Fruit fly (Drosophila melanogaster) whole organism, embryonic: ENCODE results near the gene CG43078.

Experiments used
- CG13287 ChIP-seq: fragments of 200-800 bp; sonication (Bioruptor generic); IDR thresholded peaks from 2 replicates; pipeline ENCODE4 v1.3.6; 2022; ENCODE audit warnings: missing biosample characterization, missing genetic modification characterization; ENCODE audit not compliant: partially characterized antibody
- CG2116 ChIP-seq: fragments of 200-800 bp; sonication (Bioruptor generic); optimal IDR thresholded peaks from 3 replicates; lab custom pipeline; 2018; ENCODE audit warnings: missing biosample characterization, mild to moderate bottlenecking, missing genetic modification characterization
- CG3838 ChIP-seq: fragments of 200-800 bp; sonication (Bioruptor generic); optimal IDR thresholded peaks from 3 replicates; lab custom pipeline; 2016; ENCODE audit warnings: missing biosample characterization, missing genetic modification characterization
- CG6791 ChIP-seq: fragments of 200-800 bp; sonication (Bioruptor generic); IDR thresholded peaks from 3 replicates; pipeline ENCODE4 v1.3.6; 2022; ENCODE audit warnings: missing biosample characterization, missing genetic modification characterization; ENCODE audit not compliant: partially characterized antibody
- CoRest ChIP-seq: fragments of 200-800 bp; sonication (Bioruptor generic); optimal IDR thresholded peaks from 3 replicates; lab custom pipeline; 2018; ENCODE audit warnings: missing biosample characterization, mild to moderate bottlenecking, missing genetic modification characterization, moderate library complexity
- Doc3 ChIP-seq: fragments of 200-800 bp; sonication (Bioruptor generic); IDR thresholded peaks from 3 replicates; pipeline ENCODE4 v1.3.6; 2022; ENCODE audit warnings: missing biosample characterization, missing genetic modification characterization; ENCODE audit not compliant: partially characterized antibody
- Dp ChIP-seq: fragments of 200-800 bp; sonication (Bioruptor generic); optimal IDR thresholded peaks from 2 replicates; lab custom pipeline; 2018; ENCODE audit warnings: missing biosample characterization, mild to moderate bottlenecking, missing genetic modification characterization, moderate library complexity
- Dref ChIP-seq: fragments of 200-800 bp; sonication (Bioruptor generic); IDR thresholded peaks from 2 replicates; pipeline ENCODE4 v1.3.6; 2022; ENCODE audit warnings: missing biosample characterization, missing genetic modification characterization
- ERR ChIP-seq: fragments of 200-800 bp; sonication (Bioruptor generic); optimal IDR thresholded peaks from 2 replicates; lab custom pipeline; 2016; ENCODE audit warnings: missing biosample characterization, missing genetic modification characterization
- Ets97D ChIP-seq: fragments of 200-800 bp; sonication (Bioruptor generic); optimal IDR thresholded peaks from 3 replicates; lab custom pipeline; 2016; ENCODE audit warnings: missing biosample characterization, missing genetic modification characterization
- HLH4C ChIP-seq: fragments of 200-800 bp; sonication (Bioruptor generic); IDR thresholded peaks from 3 replicates; pipeline ENCODE4 v1.3.6; 2022; ENCODE audit warnings: missing biosample characterization, missing genetic modification characterization; ENCODE audit not compliant: partially characterized antibody
- Lim3 ChIP-seq: fragments of 200-800 bp; sonication (Bioruptor generic); IDR thresholded peaks from 2 replicates; pipeline ENCODE4 v1.3.6; 2022; ENCODE audit warnings: missing biosample characterization, missing genetic modification characterization
- MESR4 ChIP-seq: fragments of 200-800 bp; sonication (Bioruptor generic); optimal IDR thresholded peaks from 2 replicates; lab custom pipeline; 2018; ENCODE audit warnings: missing biosample characterization, mild to moderate bottlenecking, missing genetic modification characterization, moderate library complexity
- Opbp ChIP-seq: fragments of 200-800 bp; sonication (Bioruptor generic); IDR thresholded peaks from 3 replicates; pipeline ENCODE4 v1.3.6; 2022; ENCODE audit warnings: missing biosample characterization, missing genetic modification characterization; ENCODE audit not compliant: partially characterized antibody
- Scr ChIP-seq: fragments of 200-800 bp; sonication (Bioruptor generic); IDR thresholded peaks from 2 replicates; pipeline ENCODE4 v1.3.6; 2022; ENCODE audit warnings: missing biosample characterization, missing genetic modification characterization; ENCODE audit not compliant: partially characterized antibody
- Sry-δ ChIP-seq: fragments of 200-800 bp; sonication (Bioruptor generic); optimal IDR thresholded peaks from 2 replicates; lab custom pipeline; 2016; ENCODE audit warnings: missing biosample characterization, missing genetic modification characterization
- Taf1 ChIP-seq: fragments of 200-800 bp; sonication (Bioruptor generic); IDR thresholded peaks from 2 replicates; pipeline ENCODE4 v1.3.6; 2022; ENCODE audit warnings: missing biosample characterization, missing genetic modification characterization
- Trl ChIP-seq, 3 experiments: fragments of >200 bp in 2 of 3; fragments of 200-800 bp in 1 of 3; sonication (Bioruptor generic) in 1 of 3; optimal IDR thresholded peaks; 2 replicates in 1 of 3; 3 replicates in 2 of 3; lab custom pipeline; 2016 to 2017; ENCODE audit warnings: missing biosample characterization in 1 of 3, missing genetic modification characterization in 1 of 3
- al ChIP-seq: fragments of 200-800 bp; sonication (Bioruptor generic); IDR thresholded peaks from 2 replicates; pipeline ENCODE4 v1.3.6; 2022; ENCODE audit warnings: missing biosample characterization, missing genetic modification characterization
- amos ChIP-seq: fragments of 200-800 bp; sonication (Bioruptor generic); IDR thresholded peaks from 2 replicates; pipeline ENCODE4 v1.3.6; 2022; ENCODE audit warnings: missing biosample characterization, missing genetic modification characterization; ENCODE audit not compliant: partially characterized antibody
- caup ChIP-seq: fragments of 200-800 bp; sonication (Bioruptor generic); optimal IDR thresholded peaks from 3 replicates; lab custom pipeline; 2017; ENCODE audit warnings: missing biosample characterization, mild to moderate bottlenecking, missing genetic modification characterization, moderate library complexity; ENCODE audit not compliant: severe bottlenecking
- gce ChIP-seq: fragments of 200-800 bp; sonication (Bioruptor generic); IDR thresholded peaks from 3 replicates; pipeline ENCODE4 v1.3.6; 2022; ENCODE audit warnings: missing biosample characterization, missing genetic modification characterization
- ind ChIP-seq: fragments of 200-800 bp; sonication (Bioruptor generic); optimal IDR thresholded peaks from 3 replicates; lab custom pipeline; 2016; ENCODE audit warnings: missing biosample characterization, missing genetic modification characterization
- inv ChIP-seq: fragments of 200-800 bp; sonication (Bioruptor generic); IDR thresholded peaks from 2 replicates; pipeline ENCODE4 v1.3.6; 2022; ENCODE audit warnings: missing biosample characterization, missing genetic modification characterization; ENCODE audit not compliant: partially characterized antibody
- knrl ChIP-seq: fragments of 200-800 bp; sonication (Bioruptor generic); IDR thresholded peaks from 3 replicates; pipeline ENCODE4 v1.3.6; 2022; ENCODE audit warnings: missing biosample characterization, missing genetic modification characterization; ENCODE audit not compliant: partially characterized antibody
- lilli ChIP-seq: fragments of 200-800 bp; sonication (Bioruptor generic); optimal IDR thresholded peaks from 3 replicates; lab custom pipeline; 2016; ENCODE audit warnings: missing biosample characterization, missing genetic modification characterization
- nerfin-2 ChIP-seq: fragments of 200-800 bp; sonication (Bioruptor generic); IDR thresholded peaks from 2 replicates; pipeline ENCODE4 v1.3.6; 2022; ENCODE audit warnings: missing biosample characterization, missing genetic modification characterization; ENCODE audit not compliant: partially characterized antibody
- pita ChIP-seq: fragments of 200-800 bp; sonication (Bioruptor generic); optimal IDR thresholded peaks from 2 replicates; lab custom pipeline; 2017; ENCODE audit warnings: missing biosample characterization, mild to moderate bottlenecking, missing genetic modification characterization
- scrt ChIP-seq: fragments of 200-800 bp; sonication (Bioruptor generic); optimal IDR thresholded peaks from 2 replicates; lab custom pipeline; 2018; ENCODE audit warnings: missing biosample characterization, mild to moderate bottlenecking, missing genetic modification characterization, moderate library complexity
- sna ChIP-seq: fragments of 200-800 bp; sonication (Bioruptor generic); IDR thresholded peaks from 2 replicates; pipeline ENCODE4 v1.3.6; 2022; ENCODE audit warnings: missing biosample characterization, missing genetic modification characterization; ENCODE audit not compliant: partially characterized antibody
- ssp ChIP-seq: fragments of 200-800 bp; sonication (Bioruptor generic); IDR thresholded peaks from 2 replicates; pipeline ENCODE4 v1.3.6; 2022; ENCODE audit warnings: missing biosample characterization, missing genetic modification characterization
- sug ChIP-seq: fragments of 200-800 bp; optimal IDR thresholded peaks from 2 replicates; lab custom pipeline; 2019; ENCODE audit warnings: missing biosample characterization, mild to moderate bottlenecking, missing genetic modification characterization, moderate library complexity
- tna ChIP-seq: fragments of 200-800 bp; sonication (Bioruptor generic); IDR thresholded peaks from 2 replicates; pipeline ENCODE4 v1.3.6; 2022; ENCODE audit warnings: missing biosample characterization, missing genetic modification characterization; ENCODE audit not compliant: partially characterized antibody
- trem ChIP-seq: fragments of 200-800 bp; optimal IDR thresholded peaks from 3 replicates; lab custom pipeline; 2019; ENCODE audit warnings: missing biosample characterization, mild to moderate bottlenecking, missing genetic modification characterization, moderate library complexity
- unc-4 ChIP-seq: fragments of 200-800 bp; sonication (Bioruptor generic); IDR thresholded peaks from 2 replicates; pipeline ENCODE4 v1.3.6; 2022; ENCODE audit warnings: missing biosample characterization, missing genetic modification characterization; ENCODE audit not compliant: partially characterized antibody
- z ChIP-seq: fragments of 200-800 bp; sonication (Bioruptor generic); IDR thresholded peaks from 3 replicates; pipeline ENCODE4 v1.3.6; 2022; ENCODE audit warnings: missing biosample characterization, missing genetic modification characterization

CG43078 gene

DNA sequence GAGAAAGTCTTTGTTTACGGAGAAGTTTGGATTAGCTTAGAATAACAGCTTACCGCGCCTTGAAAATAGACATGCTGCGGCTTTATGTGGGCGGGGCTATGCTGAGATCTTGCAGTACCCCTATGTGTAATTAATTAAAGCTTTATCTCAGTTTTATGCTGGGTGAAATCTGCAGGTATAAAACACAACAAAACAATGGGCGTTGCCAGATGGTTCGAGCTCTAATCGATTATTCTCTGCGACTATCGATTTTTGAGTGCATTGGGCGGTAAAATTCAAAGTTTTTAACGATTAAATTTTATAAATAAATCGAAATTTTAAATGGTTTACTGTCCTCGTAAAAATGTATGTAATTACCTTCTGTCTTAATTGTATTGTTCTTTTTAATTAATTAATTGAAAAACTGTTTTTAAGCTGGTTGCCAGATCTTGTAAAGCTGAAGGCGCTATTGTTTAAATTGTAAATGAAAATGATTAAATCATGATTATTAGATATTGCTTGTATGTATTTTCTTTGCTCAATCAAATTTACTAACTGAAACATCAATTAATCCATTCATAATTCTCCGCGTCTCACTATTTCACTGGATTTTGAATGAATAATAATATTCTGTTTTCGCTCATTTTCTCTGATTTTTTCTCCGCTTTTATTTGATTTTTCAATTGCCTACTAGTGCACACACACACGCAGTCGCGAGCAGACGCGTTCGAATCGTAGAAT lies 47.3 kb downstream of the CG43078 start, which contains the start of the genes GAPsec and Zasp66 (continued):
- no peak for TF ChIP-seq gce
- peak; percentile 70 for TF ChIP-seq CG13287 (GFP tag; lab: Robert Waterston, UW)
- TF ChIP-seq trem (tag; lab: Kevin White, UChicago), result peak; percentile 27
- peak; percentile 8 for TF ChIP-seq Ets97D (GFP tag; lab: Kevin White, UChicago)
- peak; percentile 56 for TF ChIP-seq Scr
- peak; percentile 80 for TF ChIP-seq Dref
- peak; percentile 85 for TF ChIP-seq CG2116 (GFP tag; lab: Kevin White, UChicago)
- TF ChIP-seq Sry-δ, result peak; percentile 28
- peak; percentile 20; the same call in 1 of the 2 replicates for TF ChIP-seq nerfin-2 (GFP tag; lab: Robert Waterston, UW)
- no peak for TF ChIP-seq sug (tag; lab: Kevin White, UChicago)
- TF ChIP-seq ssp (GFP tag; lab: Robert Waterston, UW), result no peak
- TF ChIP-seq amos (GFP tag; lab: Robert Waterston, UW), result peak; percentile 49
- TF ChIP-seq HLH4C, result peak; percentile 43; the same call in 1 of the 3 replicates
- TF ChIP-seq sna (GFP tag; lab: Robert Waterston, UW), result no peak
- TF ChIP-seq caup (GFP tag; lab: Kevin White, UChicago), result no peak
- TF ChIP-seq Doc3 (GFP tag; lab: Robert Waterston, UW), result peak; percentile 39; the same call in 1 of the 3 replicates
- TF ChIP-seq tna, result 0 out of 2 replicates have a peak, but pooled peaks have one; percentile 23
- no peak for TF ChIP-seq ind (GFP tag; lab: Kevin White, UChicago)
- TF ChIP-seq z, result no peak
- TF ChIP-seq scrt (GFP tag; lab: Kevin White, UChicago), result no peak
- TF ChIP-seq CG3838 (GFP tag; lab: Kevin White, UChicago), result peak; percentile 83
- TF ChIP-seq Trl (optimal IDR thresholded peaks at IDR 0.05; lab: Kevin White, UChicago), result no peak
- no peak for TF ChIP-seq Trl (GFP tag; optimal IDR thresholded peaks at IDR 0.05; lab: Kevin White, UChicago)
- 0 out of 3 replicates have a peak, but pooled peaks have one; percentile 31 for TF ChIP-seq Opbp (GFP tag; lab: Robert Waterston, UW)
- TF ChIP-seq al (GFP tag; lab: Robert Waterston, UW), result no peak
- peak; percentile 90 for TF ChIP-seq Dp (GFP tag; lab: Kevin White, UChicago)
- TF ChIP-seq Lim3 (GFP tag; lab: Robert Waterston, UW), result no peak
- peak; percentile 42 for TF ChIP-seq MESR4 (GFP tag; lab: Kevin White, UChicago)
- TF ChIP-seq lilli, result no peak
- TF ChIP-seq CG6791 (GFP tag; lab: Robert Waterston, UW), result peak; percentile 41; the same call in 2 of the 3 replicates
- TF ChIP-seq knrl (GFP tag; lab: Robert Waterston, UW), result peak; percentile 19; the same call in 1 of the 3 replicates
- TF ChIP-seq ERR (GFP tag; lab: Kevin White, UChicago), result no peak
- TF ChIP-seq unc-4, result peak; percentile 34; the same call in 1 of the 2 replicates
- TF ChIP-seq CoRest (tag; lab: Kevin White, UChicago), result no peak
- no peak for TF ChIP-seq Taf1 (GFP tag; lab: Robert Waterston, UW)
- TF ChIP-seq inv (GFP tag; lab: Robert Waterston, UW), result 0 out of 2 replicates have a peak, but pooled peaks have one; percentile 9
- no peak for TF ChIP-seq pita (GFP tag; lab: Kevin White, UChicago)
